Worm (Caenorhabditis elegans): Measurements from ENCODE around the gene Y60C6A.1.
"Not testable (repeated sequence)": the region's sequence is repeated elsewhere in the genome, so short reads cannot be mapped to it uniquely, and the experiment has no call there.

Gene Y60C6A.1

DNA sequence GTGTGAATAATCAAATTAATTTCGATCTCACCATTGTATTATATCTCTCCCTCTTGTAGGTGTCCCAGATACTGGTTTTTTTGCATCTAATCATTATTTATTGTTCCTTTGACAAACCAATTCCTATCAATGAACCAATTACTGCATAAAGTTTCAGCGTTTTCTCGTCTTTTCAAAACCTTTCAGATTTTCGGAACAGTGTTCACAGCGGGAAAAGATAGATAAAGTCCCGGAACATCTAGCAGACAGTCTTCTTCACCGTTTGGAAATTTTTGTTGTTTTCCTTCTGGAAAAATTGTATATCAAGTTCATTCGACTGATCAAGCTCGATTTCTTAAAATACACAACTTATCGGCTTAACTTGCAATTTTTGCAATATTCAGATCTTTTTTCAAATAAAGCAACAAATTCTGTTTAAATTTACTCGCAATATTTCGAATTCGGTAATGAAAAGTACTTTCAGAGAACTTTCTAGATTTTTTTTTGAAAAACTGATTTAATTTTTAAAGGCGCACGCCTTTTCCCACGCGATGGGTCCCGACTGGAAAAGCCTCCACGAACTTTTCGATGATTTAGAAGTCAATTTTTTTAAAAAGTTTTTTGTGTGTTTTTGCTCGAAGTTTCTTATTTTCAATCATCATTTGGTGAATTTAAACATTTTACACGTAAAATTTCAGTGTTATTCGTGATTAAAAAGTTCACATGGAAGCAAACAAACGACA lies 27.9 kb upstream of the Y60C6A.1 start, which contains the start of gene pgl-3:
TSS of gene pgl-3 (plus strand) at position 672 of the 722 bp plus-strand sequence.
- TF ChIP-seq flt-1 (GFP tag; IDR thresholded peaks at IDR 0.05) = no peak
- no peak for TF ChIP-seq T22C8.4 (GFP tag; IDR thresholded peaks at IDR 0.05)
- no peak for TF ChIP-seq cog-1 (tag; optimal IDR thresholded peaks at IDR 0.05)
- no peak for TF ChIP-seq klf-2 (GFP tag; conservative IDR thresholded peaks at IDR 0.05)
- TF ChIP-seq ref-1 (GFP tag; conservative IDR thresholded peaks at IDR 0.05) = no peak
- no peak for TF ChIP-seq ztf-23 (GFP tag; IDR thresholded peaks at IDR 0.05)
- TF ChIP-seq ztf-29 (GFP tag; IDR thresholded peaks at IDR 0.05) = no peak
- TF ChIP-seq tab-1 (GFP tag; IDR thresholded peaks at IDR 0.05) = no peak
- TF ChIP-seq med-1 (GFP tag; optimal IDR thresholded peaks at IDR 0.05; ENCODE audit: insufficient read depth) = no peak

DNA sequence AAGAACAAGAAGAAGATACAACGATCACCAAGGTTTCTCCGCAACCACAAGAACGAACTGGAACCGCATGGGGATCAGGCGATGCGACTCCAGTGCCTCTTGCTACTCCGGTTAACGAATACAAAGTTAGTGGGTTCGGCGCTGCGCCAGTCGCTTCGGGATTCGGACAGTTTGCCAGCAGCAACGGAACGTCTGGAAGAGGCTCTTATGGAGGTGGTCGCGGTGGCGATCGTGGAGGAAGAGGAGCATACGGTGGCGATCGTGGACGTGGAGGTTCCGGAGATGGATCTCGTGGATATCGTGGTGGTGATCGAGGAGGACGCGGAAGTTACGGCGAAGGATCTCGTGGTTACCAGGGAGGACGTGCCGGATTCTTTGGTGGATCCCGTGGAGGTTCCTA lies 25.4 kb upstream of the Y60C6A.1 start:
- TF ChIP-seq med-1 (GFP tag; optimal IDR thresholded peaks at IDR 0.05; ENCODE audit: insufficient read depth) (no peak), ref-1 (GFP tag; conservative IDR thresholded peaks at IDR 0.05) (no peak)

DNA sequence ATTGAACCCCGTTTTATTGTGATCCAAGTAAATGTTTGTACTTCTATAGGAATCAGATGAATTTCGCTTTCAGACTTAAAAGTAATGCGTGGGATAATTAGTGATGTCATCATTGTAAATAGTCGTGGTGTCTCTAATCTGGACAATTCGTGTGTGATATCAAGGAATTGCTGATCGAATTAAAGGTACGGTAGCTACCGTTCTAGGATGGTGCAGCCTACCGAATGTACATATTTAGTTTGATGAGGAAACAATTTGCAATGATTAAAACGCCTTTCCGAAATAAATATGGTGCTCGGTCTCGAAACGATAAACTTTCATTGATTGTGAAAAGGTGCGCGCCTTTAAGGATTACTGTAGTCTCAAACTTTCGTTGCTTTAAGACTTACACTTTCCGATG lies 24.9 kb upstream of the Y60C6A.1 start:
- TF ChIP-seq ztf-29 (GFP tag; IDR thresholded peaks at IDR 0.05) (no peak), ref-1 (GFP tag; conservative IDR thresholded peaks at IDR 0.05) (no peak)

DNA sequence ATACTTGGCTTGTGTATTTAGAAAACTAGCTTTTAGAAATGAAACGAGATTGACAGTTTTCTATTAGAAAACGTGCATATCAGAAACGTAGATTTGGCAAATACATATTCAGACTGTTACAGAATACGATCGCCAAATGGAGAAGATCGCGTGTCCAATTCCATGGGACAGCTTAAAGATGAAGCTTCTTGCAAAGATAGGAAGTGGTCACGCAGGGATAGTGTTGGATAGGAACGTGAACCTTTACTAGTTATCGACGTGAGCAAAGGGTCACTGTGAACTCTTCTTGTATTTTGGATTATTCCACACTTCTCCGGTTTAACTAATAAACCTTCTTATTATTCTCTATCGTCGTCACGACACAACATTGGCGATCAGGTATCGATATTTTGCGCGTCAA lies 22.7 kb upstream of the Y60C6A.1 start, which contains the start of gene bgnt-1.4:
TSS of gene bgnt-1.4 (plus strand) at position 301 of the 400 bp plus-strand sequence.
- not testable (repeated sequence) for TF ChIP-seq med-1 (GFP tag; optimal IDR thresholded peaks at IDR 0.05; ENCODE audit: insufficient read depth); klf-2 (GFP tag; conservative IDR thresholded peaks at IDR 0.05); T22C8.4 (GFP tag; IDR thresholded peaks at IDR 0.05)

DNA sequence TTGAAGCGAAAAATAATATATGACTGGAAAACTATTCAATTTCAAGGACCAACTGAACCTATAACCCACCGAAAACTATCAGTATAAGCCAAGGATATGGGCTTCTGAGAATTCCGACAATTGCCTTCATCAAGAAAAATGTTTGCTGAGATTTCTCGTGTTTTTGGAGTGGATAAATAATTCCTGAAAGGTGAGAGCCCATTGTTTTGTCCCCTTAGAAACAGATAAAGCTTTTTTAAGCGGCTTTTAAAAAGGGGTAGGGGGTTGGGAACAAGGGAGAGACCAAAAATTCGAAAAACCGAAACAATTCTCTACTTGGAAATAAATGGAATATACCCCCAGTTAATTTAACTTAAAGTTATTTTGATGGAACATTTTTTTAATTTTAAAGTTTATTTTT lies 16.9 kb upstream of the Y60C6A.1 start, which contains the start of gene C18G1.8:
TSS of gene C18G1.8 (minus strand) at position 101 of the 400 bp plus-strand sequence.
- TF ChIP-seq T22C8.4 (GFP tag; IDR thresholded peaks at IDR 0.05) = no peak
- no peak for TF ChIP-seq flt-1 (GFP tag; IDR thresholded peaks at IDR 0.05)
- TF ChIP-seq ztf-23 (GFP tag; IDR thresholded peaks at IDR 0.05) = no peak
- no peak for TF ChIP-seq ref-1 (GFP tag; conservative IDR thresholded peaks at IDR 0.05)
- TF ChIP-seq med-1 (GFP tag; optimal IDR thresholded peaks at IDR 0.05; ENCODE audit: insufficient read depth) = no peak
- TF ChIP-seq ztf-29 (GFP tag; IDR thresholded peaks at IDR 0.05) = no peak
- TF ChIP-seq cog-1 (tag; optimal IDR thresholded peaks at IDR 0.05) = no peak
- no peak for TF ChIP-seq klf-2 (GFP tag; conservative IDR thresholded peaks at IDR 0.05)

DNA sequence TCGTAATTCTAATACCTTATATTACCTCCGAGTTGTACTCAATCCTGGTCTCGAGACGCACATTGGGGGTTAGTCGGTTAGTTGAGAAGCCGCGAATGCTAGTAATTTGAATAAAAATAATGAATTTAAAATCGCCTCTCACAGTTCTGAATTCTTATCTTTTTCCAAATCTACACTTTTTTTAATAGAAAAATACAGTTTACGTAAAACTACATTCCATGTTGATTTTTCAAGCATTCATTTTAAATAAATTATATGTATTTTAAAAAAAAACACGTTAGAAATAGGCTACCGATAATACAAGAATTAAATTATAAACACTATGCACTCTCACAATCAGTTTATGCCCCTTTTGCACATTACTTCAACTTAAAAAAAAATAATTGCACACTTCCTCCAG lies 13.8 kb upstream of the Y60C6A.1 start, which contains the start of gene C18G1.9:
TSS of gene C18G1.9 (minus strand) at position 101 of the 400 bp plus-strand sequence.
- TF ChIP-seq ref-1 (GFP tag; conservative IDR thresholded peaks at IDR 0.05) (no peak), tab-1 (GFP tag; IDR thresholded peaks at IDR 0.05) (no peak), T22C8.4 (GFP tag; IDR thresholded peaks at IDR 0.05) (no peak), klf-2 (GFP tag; conservative IDR thresholded peaks at IDR 0.05) (no peak), med-1 (GFP tag; optimal IDR thresholded peaks at IDR 0.05; ENCODE audit: insufficient read depth) (no peak), flt-1 (GFP tag; IDR thresholded peaks at IDR 0.05) (no peak), ztf-29 (GFP tag; IDR thresholded peaks at IDR 0.05) (no peak), ztf-23 (GFP tag; IDR thresholded peaks at IDR 0.05) (no peak), cog-1 (tag; optimal IDR thresholded peaks at IDR 0.05) (no peak)

DNA sequence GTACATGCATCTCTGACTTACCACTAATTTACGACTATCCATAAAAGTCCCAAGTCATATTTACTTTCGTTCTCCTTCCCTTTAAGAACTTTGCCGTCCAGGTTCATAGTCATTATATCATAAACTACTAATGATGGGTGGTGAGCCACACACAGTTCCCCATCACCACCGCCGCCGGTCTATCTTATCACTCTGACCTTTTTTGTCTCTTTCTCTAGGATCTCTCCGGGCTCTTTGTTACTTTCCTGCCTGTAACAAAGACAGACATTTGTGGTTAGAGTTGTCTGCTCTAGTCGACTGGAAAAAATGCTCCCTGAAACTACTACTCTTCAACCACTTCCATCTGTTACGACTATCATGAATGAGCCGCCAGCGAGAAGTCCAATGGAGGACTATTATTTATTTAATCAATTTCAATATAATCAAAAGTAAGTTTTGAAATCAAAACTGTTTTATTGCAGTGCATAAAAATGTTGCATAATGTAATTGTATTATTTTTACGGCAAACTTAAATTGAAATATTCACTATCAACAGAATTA lies 12.9 kb upstream of the Y60C6A.1 start, which contains the start of gene elt-7:
TSS of gene elt-7 (plus strand) at position 263 of the 540 bp plus-strand sequence.
- TF ChIP-seq tab-1 (GFP tag; IDR thresholded peaks at IDR 0.05) (no peak), ztf-29 (GFP tag; IDR thresholded peaks at IDR 0.05) (no peak), klf-2 (GFP tag; conservative IDR thresholded peaks at IDR 0.05) (no peak), cog-1 (tag; optimal IDR thresholded peaks at IDR 0.05) (no peak), ref-1 (GFP tag; conservative IDR thresholded peaks at IDR 0.05) (no peak), T22C8.4 (GFP tag; IDR thresholded peaks at IDR 0.05) (no peak), ztf-23 (GFP tag; IDR thresholded peaks at IDR 0.05) (no peak), med-1 (GFP tag; optimal IDR thresholded peaks at IDR 0.05; ENCODE audit: insufficient read depth) (no peak), flt-1 (GFP tag; IDR thresholded peaks at IDR 0.05) (no peak)

DNA sequence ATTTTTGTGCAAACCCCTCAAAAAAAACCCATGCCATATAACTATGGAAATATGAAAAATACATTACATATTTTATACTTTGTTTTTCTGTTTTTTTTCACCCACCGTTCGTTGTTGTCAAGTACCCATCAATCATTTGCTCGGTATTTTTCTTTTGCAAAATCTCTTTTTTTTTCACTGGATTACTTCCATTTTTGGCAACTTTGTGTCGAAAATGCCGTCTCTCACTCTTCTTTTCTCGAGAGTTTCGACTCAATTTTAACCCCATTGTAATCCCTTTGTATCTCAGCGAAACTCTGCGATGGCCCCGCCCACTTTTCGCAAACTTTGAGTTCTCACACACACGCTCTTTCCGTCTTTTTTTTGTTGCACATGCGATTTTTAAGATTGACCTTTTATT lies 8.3 kb upstream of the Y60C6A.1 start:
- TF ChIP-seq med-1 (GFP tag; optimal IDR thresholded peaks at IDR 0.05; ENCODE audit: insufficient read depth) = no peak
- TF ChIP-seq klf-2 (GFP tag; conservative IDR thresholded peaks at IDR 0.05) = no peak
- TF ChIP-seq ztf-29 (GFP tag; IDR thresholded peaks at IDR 0.05) = no peak
- TF ChIP-seq flt-1 (GFP tag; IDR thresholded peaks at IDR 0.05) = no peak
- no peak for TF ChIP-seq ref-1 (GFP tag; conservative IDR thresholded peaks at IDR 0.05)
- no peak for TF ChIP-seq ztf-23 (GFP tag; IDR thresholded peaks at IDR 0.05)
- TF ChIP-seq cog-1 (tag; optimal IDR thresholded peaks at IDR 0.05) = no peak
- TF ChIP-seq tab-1 (GFP tag; IDR thresholded peaks at IDR 0.05) = no peak
- TF ChIP-seq T22C8.4 (GFP tag; IDR thresholded peaks at IDR 0.05) = no peak

DNA sequence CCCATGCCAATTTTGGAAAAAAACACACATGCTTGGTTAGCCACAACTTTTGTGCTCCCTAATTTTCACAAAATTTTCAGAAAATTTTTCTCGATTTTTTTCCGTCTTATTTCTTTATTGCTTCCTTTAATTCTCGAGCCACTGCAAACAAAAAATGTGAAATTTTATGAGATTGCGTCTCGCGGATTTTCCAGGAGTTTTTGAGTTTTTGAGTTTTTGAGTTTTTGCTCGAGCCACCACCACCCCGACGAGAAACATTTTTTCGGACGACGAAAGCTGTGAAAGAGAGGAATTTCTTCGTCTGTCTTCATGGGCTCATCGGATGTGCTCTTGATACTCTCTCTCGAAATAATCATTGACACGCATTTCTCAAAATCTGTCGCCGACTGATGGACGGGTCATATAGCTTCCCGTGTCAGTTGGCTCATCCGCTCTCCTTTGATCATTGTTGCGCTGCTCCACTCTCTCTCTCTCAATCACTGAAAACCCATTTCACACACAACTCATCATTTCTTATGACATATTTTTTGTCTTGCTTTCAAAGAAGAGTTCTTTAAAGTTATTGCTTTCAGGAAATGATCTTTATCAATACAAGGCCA lies 5.9 kb upstream of the Y60C6A.1 start, which contains the start of gene C18G1.1:
TSS of gene C18G1.1 (plus strand) at position 573 of the 599 bp plus-strand sequence.
- no peak for TF ChIP-seq cog-1 (tag; optimal IDR thresholded peaks at IDR 0.05)
- no peak for TF ChIP-seq med-1 (GFP tag; optimal IDR thresholded peaks at IDR 0.05; ENCODE audit: insufficient read depth)
- no peak for TF ChIP-seq ztf-29 (GFP tag; IDR thresholded peaks at IDR 0.05)
- TF ChIP-seq klf-2 (GFP tag; conservative IDR thresholded peaks at IDR 0.05) = no peak
- no peak for TF ChIP-seq tab-1 (GFP tag; IDR thresholded peaks at IDR 0.05)
